Worm (Caenorhabditis elegans): ENCODE results near the gene C28G1.6.

- TF ChIP-seq T22C8.4 (GFP tag; IDR thresholded peaks at IDR 0.05), result no peak
- no peak for TF ChIP-seq ref-1 (GFP tag; conservative IDR thresholded peaks at IDR 0.05)
- TF ChIP-seq ztf-23 (GFP tag; IDR thresholded peaks at IDR 0.05), result no peak
- TF ChIP-seq klf-2 (GFP tag; conservative IDR thresholded peaks at IDR 0.05), result no peak
- no peak for TF ChIP-seq med-1 (GFP tag; optimal IDR thresholded peaks at IDR 0.05; ENCODE audit: insufficient read depth)
- TF ChIP-seq flt-1 (GFP tag; IDR thresholded peaks at IDR 0.05), result no peak
- TF ChIP-seq cog-1 (tag; optimal IDR thresholded peaks at IDR 0.05), result no peak
- no peak for TF ChIP-seq ztf-29 (GFP tag; IDR thresholded peaks at IDR 0.05)
Observed at ce11 chrX:8797653-8798052, 33.4 kb downstream of the C28G1.6 start.

Data from whole organism, midembryonic.